Worm (Caenorhabditis elegans): ENCODE results near the gene srt-70.

ce11 chrV:5297740-5298139 is 38.4 kb upstream of the srt-70 start:
- no peak for TF ChIP-seq madf-2 (tag; optimal IDR thresholded peaks at IDR 0.05)
- TF ChIP-seq nfya-1 (tag; optimal IDR thresholded peaks at IDR 0.05): no peak
- no peak for TF ChIP-seq unc-55 (GFP tag; optimal IDR thresholded peaks at IDR 0.05)
- no peak for TF ChIP-seq ceh-9 (tag; optimal IDR thresholded peaks at IDR 0.05)
- no peak for TF ChIP-seq ama-1 (optimal IDR thresholded peaks at IDR 0.05)
- no peak for TF ChIP-seq pha-4 (tag; optimal IDR thresholded peaks at IDR 0.05)
- TF ChIP-seq K09A11.1 (tag; optimal IDR thresholded peaks at IDR 0.05; ENCODE audit: insufficient read depth): no peak
- TF ChIP-seq ceh-48 (tag; optimal IDR thresholded peaks at IDR 0.05): no peak
- no peak for TF ChIP-seq tbx-7 (tag; optimal IDR thresholded peaks at IDR 0.05)
- no peak for TF ChIP-seq sdc-2 (tag; optimal IDR thresholded peaks at IDR 0.05)
- no peak for TF ChIP-seq sox-4 (tag; optimal IDR thresholded peaks at IDR 0.05)
- TF ChIP-seq unc-42 (tag; optimal IDR thresholded peaks at IDR 0.05): no peak
- TF ChIP-seq dve-1 (tag; optimal IDR thresholded peaks at IDR 0.05): no peak
- TF ChIP-seq T23F11.4 (GFP tag; optimal IDR thresholded peaks at IDR 0.05): no peak

Measured in whole organism, late embryonic.